Fruit fly (Drosophila melanogaster) whole organism, embryonic: ENCODE data around the gene lqfR.
A peak's percentile ranks its signal among the peaks of the same experiment; 100 is the strongest.

ENCODE experiments used
- C15 ChIP-seq: fragments of 200-800 bp; sonication (Bioruptor generic); IDR thresholded peaks from 3 replicates; pipeline ENCODE4 v1.3.6; 2022; ENCODE audit warnings: missing biosample characterization, missing genetic modification characterization
- CG10147 ChIP-seq: fragments of 200-800 bp; sonication (Bioruptor generic); optimal IDR thresholded peaks from 2 replicates; lab custom pipeline; 2019; ENCODE audit warnings: missing biosample characterization, mild to moderate bottlenecking, missing genetic modification characterization, moderate library complexity
- CG10267 ChIP-seq: fragments of 200-800 bp; sonication (Bioruptor generic); optimal IDR thresholded peaks from 2 replicates; lab custom pipeline; 2018; ENCODE audit warnings: missing biosample characterization, mild to moderate bottlenecking, missing genetic modification characterization, moderate library complexity
- CG10274 ChIP-seq: fragments of 200-800 bp; sonication (Bioruptor generic); optimal IDR thresholded peaks from 3 replicates; lab custom pipeline; 2017; ENCODE audit warnings: missing biosample characterization, mild to moderate bottlenecking, missing genetic modification characterization
- CG11398 ChIP-seq: fragments of 200-800 bp; sonication (Bioruptor generic); optimal IDR thresholded peaks from 2 replicates; lab custom pipeline; 2016; ENCODE audit warnings: missing biosample characterization, missing genetic modification characterization
- CG11560 ChIP-seq: fragments of 200-800 bp; sonication (Bioruptor generic); IDR thresholded peaks from 3 replicates; pipeline ENCODE4 v1.3.6; 2022; ENCODE audit warnings: missing biosample characterization, missing genetic modification characterization
- CG14050 ChIP-seq: fragments of 200-800 bp; sonication (Bioruptor generic); IDR thresholded peaks from 3 replicates; pipeline ENCODE4 v1.3.6; 2022; ENCODE audit warnings: missing biosample characterization, missing genetic modification characterization
- CG17361 ChIP-seq: fragments of 200-800 bp; sonication (Bioruptor generic); IDR thresholded peaks from 3 replicates; pipeline ENCODE4 v1.3.6; 2022; ENCODE audit warnings: missing biosample characterization, missing genetic modification characterization
- CG18599 ChIP-seq: fragments of 200-800 bp; sonication (Bioruptor generic); optimal IDR thresholded peaks from 3 replicates; lab custom pipeline; 2017; ENCODE audit warnings: missing biosample characterization, missing genetic modification characterization, mild to moderate bottlenecking, moderate library complexity, missing genetic modification reagents
- CG2116 ChIP-seq: fragments of 200-800 bp; sonication (Bioruptor generic); optimal IDR thresholded peaks from 3 replicates; lab custom pipeline; 2018; ENCODE audit warnings: missing biosample characterization, mild to moderate bottlenecking, missing genetic modification characterization
- CG30431 ChIP-seq: fragments of 200-800 bp; sonication (Bioruptor generic); optimal IDR thresholded peaks from 2 replicates; lab custom pipeline; 2017; ENCODE audit warnings: missing biosample characterization, missing genetic modification characterization
- CG32767 ChIP-seq: fragments of 200-800 bp; sonication (Bioruptor generic); IDR thresholded peaks from 2 replicates; pipeline ENCODE4 v1.3.6; 2022; ENCODE audit warnings: missing biosample characterization, missing genetic modification characterization
- CG43689 ChIP-seq: fragments of 200-800 bp; sonication (Bioruptor generic); IDR thresholded peaks from 2 replicates; pipeline ENCODE4 v1.3.6; 2022; ENCODE audit warnings: missing biosample characterization, missing genetic modification characterization
- CG4617 ChIP-seq: fragments of 200-800 bp; sonication (Bioruptor generic); optimal IDR thresholded peaks from 3 replicates; lab custom pipeline; 2016; ENCODE audit warnings: missing biosample characterization, missing genetic modification characterization, borderline replicate concordance
- CG4854 ChIP-seq: fragments of 200-800 bp; sonication (Bioruptor generic); optimal IDR thresholded peaks from 2 replicates; lab custom pipeline; 2016; ENCODE audit warnings: missing biosample characterization, missing genetic modification characterization, inconsistent platforms
- CG5245 ChIP-seq: fragments of 200-800 bp; sonication (Bioruptor generic); optimal IDR thresholded peaks from 3 replicates; lab custom pipeline; 2016; ENCODE audit warnings: missing biosample characterization, missing genetic modification characterization
- CHES-1-like ChIP-seq: fragments of 200-800 bp; sonication (Bioruptor generic); optimal IDR thresholded peaks from 2 replicates; lab custom pipeline; 2016; ENCODE audit warnings: missing biosample characterization, missing genetic modification characterization
- D19A ChIP-seq: fragments of 200-800 bp; optimal IDR thresholded peaks from 3 replicates; lab custom pipeline; 2019; ENCODE audit warnings: missing biosample characterization, mild to moderate bottlenecking, missing genetic modification characterization, moderate library complexity
- Dip2 ChIP-seq: fragments of 200-800 bp; sonication (Bioruptor generic); IDR thresholded peaks from 2 replicates; pipeline ENCODE4 v1.3.6; 2022; ENCODE audit warnings: missing biosample characterization, missing genetic modification characterization
- Dp ChIP-seq: fragments of 200-800 bp; sonication (Bioruptor generic); optimal IDR thresholded peaks from 2 replicates; lab custom pipeline; 2018; ENCODE audit warnings: missing biosample characterization, mild to moderate bottlenecking, missing genetic modification characterization, moderate library complexity
- Drgx ChIP-seq: fragments of 200-800 bp; sonication (Bioruptor generic); IDR thresholded peaks from 2 replicates; pipeline ENCODE4 v1.3.6; 2022; ENCODE audit warnings: missing biosample characterization, missing genetic modification characterization
- HLH3B ChIP-seq: fragments of 200-800 bp; sonication (Bioruptor generic); IDR thresholded peaks from 2 replicates; pipeline ENCODE4 v1.3.6; 2022; ENCODE audit warnings: missing biosample characterization, missing genetic modification characterization
- HLH4C ChIP-seq: fragments of 200-800 bp; sonication (Bioruptor generic); IDR thresholded peaks from 3 replicates; pipeline ENCODE4 v1.3.6; 2022; ENCODE audit warnings: missing biosample characterization, missing genetic modification characterization; ENCODE audit not compliant: partially characterized antibody
- Hand ChIP-seq: fragments of 200-800 bp; sonication (Bioruptor generic); optimal IDR thresholded peaks from 2 replicates; lab custom pipeline; 2017; ENCODE audit warnings: mild to moderate bottlenecking, missing biosample characterization, missing genetic modification reagents, missing genetic modification characterization
- HmgD ChIP-seq: fragments of 200-800 bp; sonication (Bioruptor generic); optimal IDR thresholded peaks from 3 replicates; lab custom pipeline; 2016; ENCODE audit warnings: missing biosample characterization, missing genetic modification characterization
- Hr39 ChIP-seq: fragments of >200 bp; optimal IDR thresholded peaks from 2 replicates; lab custom pipeline; 2017
- Jarid2 ChIP-seq: fragments of 200-800 bp; sonication (Bioruptor generic); optimal IDR thresholded peaks from 3 replicates; lab custom pipeline; 2017; ENCODE audit warnings: mild to moderate bottlenecking, missing biosample characterization, missing genetic modification reagents, missing genetic modification characterization
- MBD-R2 ChIP-seq: fragments of 200-800 bp; sonication (Bioruptor generic); IDR thresholded peaks from 2 replicates; pipeline ENCODE4 v1.3.6; 2022; ENCODE audit warnings: missing biosample characterization, missing genetic modification characterization
- Mad ChIP-seq: fragments of 200-800 bp; sonication (Bioruptor generic); optimal IDR thresholded peaks from 2 replicates; lab custom pipeline; 2016; ENCODE audit warnings: missing biosample characterization, missing genetic modification characterization
- Med ChIP-seq: fragments of 200-800 bp; sonication (Bioruptor generic); peaks from one replicate; lab custom pipeline; 2016; ENCODE audit warnings: missing biosample characterization, missing genetic modification characterization, mild to moderate bottlenecking, inconsistent platforms, moderate library complexity
- Nf-YC ChIP-seq: fragments of 200-800 bp; optimal IDR thresholded peaks from 3 replicates; lab custom pipeline; 2019; ENCODE audit warnings: missing biosample characterization, mild to moderate bottlenecking, missing genetic modification characterization, moderate library complexity
- Scr ChIP-seq: fragments of 200-800 bp; sonication (Bioruptor generic); IDR thresholded peaks from 2 replicates; pipeline ENCODE4 v1.3.6; 2022; ENCODE audit warnings: missing biosample characterization, missing genetic modification characterization; ENCODE audit not compliant: partially characterized antibody
- al ChIP-seq: fragments of 200-800 bp; sonication (Bioruptor generic); IDR thresholded peaks from 2 replicates; pipeline ENCODE4 v1.3.6; 2022; ENCODE audit warnings: missing biosample characterization, missing genetic modification characterization
- az2 ChIP-seq: fragments of 200-800 bp; sonication (Bioruptor generic); optimal IDR thresholded peaks from 3 replicates; lab custom pipeline; 2016; ENCODE audit warnings: missing biosample characterization, missing genetic modification characterization
- chif ChIP-seq, 2 experiments: fragments of 200-800 bp; sonication (Bioruptor generic); optimal IDR thresholded peaks; 3 replicates each; lab custom pipeline; 2016; ENCODE audit warnings: missing biosample characterization in 2 of 2, missing genetic modification characterization in 2 of 2
- chm ChIP-seq: fragments of 200-800 bp; sonication (Bioruptor generic); IDR thresholded peaks from 2 replicates; pipeline ENCODE4 v1.3.6; 2022; ENCODE audit warnings: missing biosample characterization, missing genetic modification characterization
- ewg ChIP-seq: fragments of 200-800 bp; sonication (Bioruptor generic); optimal IDR thresholded peaks from 3 replicates; lab custom pipeline; 2017; ENCODE audit warnings: mild to moderate bottlenecking, missing biosample characterization, missing genetic modification reagents, missing genetic modification characterization
- eyg ChIP-seq: fragments of 200-800 bp; sonication (Bioruptor generic); optimal IDR thresholded peaks from 3 replicates; lab custom pipeline; 2016; ENCODE audit warnings: missing biosample characterization, missing genetic modification characterization
- fd3F ChIP-seq: fragments of 200-800 bp; sonication (Bioruptor generic); optimal IDR thresholded peaks from 2 replicates; lab custom pipeline; 2018; ENCODE audit warnings: missing biosample characterization, mild to moderate bottlenecking, missing genetic modification characterization, moderate library complexity
- gsb ChIP-seq: fragments of 200-800 bp; sonication (Bioruptor generic); IDR thresholded peaks from 2 replicates; pipeline ENCODE4 v1.3.6; 2022; ENCODE audit warnings: missing biosample characterization, missing genetic modification characterization
- ham ChIP-seq: fragments of 200-800 bp; sonication (Bioruptor generic); IDR thresholded peaks from 2 replicates; pipeline ENCODE4 v1.3.6; 2022; ENCODE audit warnings: missing biosample characterization, missing genetic modification characterization
- insv ChIP-seq, 2 experiments: fragments of 200-800 bp; sonication (Bioruptor generic); optimal IDR thresholded peaks; 3 replicates each; lab custom pipeline; 2016 to 2018; ENCODE audit warnings: missing biosample characterization in 2 of 2, missing genetic modification characterization in 2 of 2
- kah ChIP-seq: fragments of 200-800 bp; sonication (Bioruptor generic); optimal IDR thresholded peaks from 2 replicates; lab custom pipeline; 2018; ENCODE audit warnings: missing biosample characterization, mild to moderate bottlenecking, missing genetic modification characterization
- oc ChIP-seq: fragments of 200-800 bp; sonication (Bioruptor generic); optimal IDR thresholded peaks from 2 replicates; lab custom pipeline; 2018; ENCODE audit warnings: missing biosample characterization, mild to moderate bottlenecking, missing genetic modification characterization, moderate library complexity
- onecut ChIP-seq: fragments of 200-800 bp; sonication (Bioruptor generic); IDR thresholded peaks from 2 replicates; pipeline ENCODE4 v1.3.6; 2022; ENCODE audit warnings: missing biosample characterization, missing genetic modification characterization
- org-1 ChIP-seq: fragments of 200-800 bp; sonication (Bioruptor generic); optimal IDR thresholded peaks from 2 replicates; lab custom pipeline; 2017; ENCODE audit warnings: missing biosample characterization, missing genetic modification characterization
- prd ChIP-seq, 3 experiments: fragments of >200 bp in 2 of 3; fragments of 200-800 bp in 1 of 3; sonication (Bioruptor generic) in 1 of 3; optimal IDR thresholded peaks in 2 of 3; IDR thresholded peaks in 1 of 3; 2 replicates in 2 of 3; 3 replicates in 1 of 3; pipeline versions ENCODE4 v1.3.6 to Lab custom; 2017 to 2022; ENCODE audit warnings: missing biosample characterization in 1 of 3, missing genetic modification characterization in 1 of 3
- sens ChIP-seq: fragments of 200-800 bp; sonication (Bioruptor generic); peaks from one replicate; lab custom pipeline; 2016; ENCODE audit warnings: missing biosample characterization, missing genetic modification characterization
- sisA ChIP-seq: fragments of 200-800 bp; sonication (Bioruptor generic); IDR thresholded peaks from 2 replicates; pipeline ENCODE4 v1.3.6; 2022; ENCODE audit warnings: missing biosample characterization, missing genetic modification characterization
- slp2 ChIP-seq: fragments of 200-800 bp; sonication (Bioruptor generic); optimal IDR thresholded peaks from 2 replicates; lab custom pipeline; 2016; ENCODE audit warnings: missing biosample characterization, missing genetic modification characterization
- tx ChIP-seq: fragments of 200-800 bp; sonication (Bioruptor generic); optimal IDR thresholded peaks from 2 replicates; lab custom pipeline; 2016; ENCODE audit warnings: missing biosample characterization, missing genetic modification characterization
- yki ChIP-seq: fragments of >200 bp; optimal IDR thresholded peaks from 3 replicates; lab custom pipeline; 2018
- zfh1 ChIP-seq: fragments of 200-800 bp; sonication (Bioruptor generic); IDR thresholded peaks from 3 replicates; pipeline ENCODE4 v1.3.6; 2022; ENCODE audit warnings: missing biosample characterization, missing genetic modification characterization

The lqfR gene

dm6 chr3R:22420911-22421310, 9.8 kb downstream of the lqfR start, which contains the start of the genes Nop56 and mats (continued):
- TF ChIP-seq CG17361 (GFP tag; lab: Robert Waterston, UW) (no peak), eyg (GFP tag; lab: Kevin White, UChicago) (no peak), Jarid2 (no peak), CG43689 (GFP tag; lab: Robert Waterston, UW) (no peak), Hr39 (lab: Kevin White, UChicago) (no peak), Med (GFP tag; lab: Kevin White, UChicago) (peak; percentile 89), insv (GFP tag; optimal IDR thresholded peaks at IDR 0.05; lab: Kevin White, UChicago) (peak in 1 of 2 experiments; percentile 55), fd3F (GFP tag; lab: Kevin White, UChicago) (no peak), slp2 (GFP tag; lab: Kevin White, UChicago) (no peak), Scr (GFP tag; lab: Robert Waterston, UW) (peak; percentile 35; the same call in 1 of the 2 replicates), CG30431 (GFP tag; lab: Kevin White, UChicago) (no peak), ewg (GFP tag; lab: Kevin White, UChicago) (no peak), D19A (no peak), CG4854 (GFP tag; lab: Kevin White, UChicago) (no peak), CG14050 (GFP tag; lab: Robert Waterston, UW) (no peak), Mad (GFP tag; lab: Kevin White, UChicago) (peak; percentile 22), CG5245 (GFP tag; lab: Kevin White, UChicago) (no peak), HLH3B (no peak), az2 (GFP tag; lab: Kevin White, UChicago) (no peak), al (GFP tag; lab: Robert Waterston, UW) (no peak), zfh1 (GFP tag; lab: Robert Waterston, UW) (no peak), CHES-1-like (GFP tag; lab: Kevin White, UChicago) (no peak), C15 (no peak), CG18599 (no peak), onecut (no peak), Dip2 (no peak), Dp (GFP tag; lab: Kevin White, UChicago) (peak; percentile 31), prd (optimal IDR thresholded peaks at IDR 0.05; lab: Kevin White, UChicago) (no peak), prd (GFP tag; IDR thresholded peaks at IDR 0.05; lab: Robert Waterston, UW) (no peak), CG2116 (GFP tag; lab: Kevin White, UChicago) (peak; percentile 43), Nf-YC (tag; lab: Kevin White, UChicago) (peak; percentile 62), sisA (GFP tag; lab: Robert Waterston, UW) (no peak), CG10274 (no peak), kah (GFP tag; lab: Kevin White, UChicago) (no peak), gsb (GFP tag; lab: Robert Waterston, UW) (no peak), CG32767 (GFP tag; lab: Robert Waterston, UW) (no peak), CG11560 (no peak), CG10147 (GFP tag; lab: Kevin White, UChicago) (no peak), yki (lab: Kevin White, UChicago) (no peak), chif (GFP tag; optimal IDR thresholded peaks at IDR 0.05; lab: Kevin White, UChicago) (no peak), sens (GFP tag; lab: Kevin White, UChicago) (peak; percentile 74), CG11398 (GFP tag; lab: Kevin White, UChicago) (no peak), tx (no peak), chm (GFP tag; lab: Robert Waterston, UW) (no peak), Drgx (GFP tag; lab: Robert Waterston, UW) (no peak), CG4617 (peak; percentile 94), oc (tag; lab: Kevin White, UChicago) (no peak), org-1 (GFP tag; lab: Kevin White, UChicago) (no peak), Hand (GFP tag; lab: Kevin White, UChicago) (no peak), HLH4C (GFP tag; lab: Robert Waterston, UW) (no peak), MBD-R2 (peak; percentile 79), HmgD (GFP tag; lab: Kevin White, UChicago) (no peak), ham (GFP tag; lab: Robert Waterston, UW) (no peak), CG10267 (tag; lab: Kevin White, UChicago) (peak; percentile 62)
